Fruit fly (Drosophila melanogaster): ENCODE measurements around the gene CG7218.

dm6 chr3R:18125023-18125630 is 39.1 kb downstream of the CG7218 start:
- TF ChIP-seq EcR (GFP tag; optimal IDR thresholded peaks at IDR 0.05) (no peak), psq (optimal IDR thresholded peaks at IDR 0.05) (no peak), pan (optimal IDR thresholded peaks at IDR 0.05) (no peak), CG8478 (optimal IDR thresholded peaks at IDR 0.05) (no peak), Dll (optimal IDR thresholded peaks at IDR 0.05) (no peak)

All from whole organism.